Worm (Caenorhabditis elegans) whole organism, early embryonic: ENCODE measurements around the gene prx-14.

Source experiments
- F13C5.2 ChIP-seq: sonication (generic microtip); optimal IDR thresholded peaks from 2 replicates; lab custom pipeline; 2017; ENCODE audit warnings: mild to moderate bottlenecking, missing genetic modification characterization, inconsistent platforms, missing compliant biosample characterization
- aly-1 ChIP-seq: sonication (generic microtip); optimal IDR thresholded peaks from 2 replicates; lab custom pipeline; 2016; ENCODE audit warnings: missing genetic modification characterization, missing compliant biosample characterization
- ama-1 ChIP-seq: fragments of 150-350 bp; optimal IDR thresholded peaks from 2 replicates; lab custom pipeline; 2014
- ets-7 ChIP-seq: sonication (generic microtip); optimal IDR thresholded peaks from 2 replicates; lab custom pipeline; 2016; ENCODE audit warnings: missing genotype, missing genetic modification characterization, missing compliant biosample characterization
- hmg-4 ChIP-seq: fragments of 200-800 bp; sonication (Bioruptor generic); optimal IDR thresholded peaks from 2 replicates; lab custom pipeline; 2018; ENCODE audit warnings: mild to moderate bottlenecking, missing genetic modification characterization, missing compliant biosample characterization
- hnd-1 ChIP-seq: sonication (generic microtip); optimal IDR thresholded peaks from 2 replicates; lab custom pipeline; 2016; ENCODE audit warnings: missing genetic modification characterization, missing compliant biosample characterization
- scrt-1 ChIP-seq: fragments of 200-800 bp; sonication (Bioruptor generic); IDR thresholded peaks from 2 replicates; pipeline ENCODE4 v1.3.6; 2022; ENCODE audit warnings: missing genetic modification characterization, missing compliant biosample characterization
- sea-1 ChIP-seq: fragments of 200-800 bp; sonication (Bioruptor generic); conservative IDR thresholded peaks from 2 replicates; pipeline ENCODE4 v1.3.6; 2022; ENCODE audit warnings: missing genetic modification characterization, missing compliant biosample characterization
- tbx-37 ChIP-seq: fragments of 200-800 bp; sonication (Bioruptor generic); conservative IDR thresholded peaks from 2 replicates; pipeline ENCODE4 v1.3.6; 2022; ENCODE audit warnings: missing genetic modification reagents, missing genetic modification characterization, missing compliant biosample characterization

DNA sequence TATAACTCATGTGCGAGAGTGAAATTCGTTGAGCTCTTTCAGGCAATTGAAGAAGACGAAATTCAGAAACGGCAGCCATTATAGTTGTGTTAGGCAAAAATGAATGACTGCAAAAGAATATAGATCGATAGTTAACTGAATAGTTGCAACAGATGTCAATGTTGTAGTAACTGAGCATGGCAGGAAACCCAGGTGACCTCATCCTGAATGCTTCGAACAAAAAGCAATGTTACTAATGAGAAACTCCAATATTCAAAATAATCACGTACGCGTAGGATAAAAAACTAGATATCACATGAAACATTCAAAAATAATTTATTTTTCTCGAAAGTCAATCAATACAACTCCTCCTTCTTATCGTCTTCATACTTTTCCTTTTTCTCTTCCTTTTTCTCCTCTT is 20.5 kb upstream of the prx-14 start, which contains the start of gene fbxb-9:
- no peak for TF ChIP-seq ama-1 (lab: Kevin White, UChicago)
- TF ChIP-seq ets-7 (tag; lab: Kevin White, UChicago), result no peak
- TF ChIP-seq aly-1 (tag; lab: Kevin White, UChicago), result no peak
- no peak for TF ChIP-seq hmg-4
- no peak for TF ChIP-seq F13C5.2 (tag; lab: Kevin White, UChicago)
- TF ChIP-seq scrt-1 (GFP tag; lab: Robert Waterston, UW), result no peak
- no peak for TF ChIP-seq hnd-1 (tag; lab: Kevin White, UChicago)
- no peak for TF ChIP-seq sea-1 (GFP tag; lab: Robert Waterston, UW)
- TF ChIP-seq tbx-37 (GFP tag; lab: Robert Waterston, UW), result no peak
